Fruit fly (Drosophila melanogaster) whole organism, prepupa: ENCODE measurements around the gene CG12256.
A peak's percentile ranks its signal among the peaks of the same experiment; 100 is the strongest.

Source experiments
- CG11294 ChIP-seq: fragments of 200-800 bp; sonication (Bioruptor generic); IDR thresholded peaks from 2 replicates; pipeline ENCODE4 v1.3.6; 2022; ENCODE audit warnings: missing biosample characterization, missing genetic modification characterization
- CG11762 ChIP-seq: fragments of 200-800 bp; sonication (Bioruptor generic); optimal IDR thresholded peaks from 3 replicates; lab custom pipeline; 2016; ENCODE audit warnings: missing biosample characterization, missing genetic modification characterization; ENCODE audit not compliant: insufficient read depth
- CG16779 ChIP-seq: fragments of 200-800 bp; sonication (Bioruptor generic); optimal IDR thresholded peaks from 3 replicates; lab custom pipeline; 2017; ENCODE audit warnings: missing biosample characterization, mild to moderate bottlenecking, missing genetic modification characterization
- CG31627 ChIP-seq: fragments of 200-800 bp; sonication (Bioruptor generic); optimal IDR thresholded peaks from 3 replicates; lab custom pipeline; 2016; ENCODE audit warnings: missing biosample characterization, missing genetic modification characterization
- CG32006 ChIP-seq: fragments of 200-800 bp; sonication (Bioruptor generic); optimal IDR thresholded peaks from 3 replicates; lab custom pipeline; 2017; ENCODE audit warnings: missing biosample characterization, mild to moderate bottlenecking, missing genetic modification characterization
- CG34406 ChIP-seq: fragments of 200-800 bp; sonication (Bioruptor generic); optimal IDR thresholded peaks from 3 replicates; lab custom pipeline; 2016; ENCODE audit warnings: missing biosample characterization, missing genetic modification characterization
- CG6163 ChIP-seq: fragments of 200-800 bp; sonication (Bioruptor generic); IDR thresholded peaks from 3 replicates; pipeline ENCODE4 v1.3.6; 2022; ENCODE audit warnings: missing biosample characterization, missing genetic modification characterization
- CG6276 ChIP-seq: fragments of 200-800 bp; sonication (Bioruptor generic); optimal IDR thresholded peaks from 2 replicates; lab custom pipeline; 2017; ENCODE audit warnings: missing biosample characterization, mild to moderate bottlenecking, missing genetic modification characterization
- CG6792 ChIP-seq: fragments of 200-800 bp; sonication (Bioruptor generic); optimal IDR thresholded peaks from 3 replicates; lab custom pipeline; 2016; ENCODE audit warnings: missing biosample characterization, missing genetic modification characterization
- CG6808 ChIP-seq: fragments of 200-800 bp; sonication (Bioruptor generic); optimal IDR thresholded peaks from 3 replicates; lab custom pipeline; 2017; ENCODE audit warnings: missing biosample characterization, missing genetic modification characterization, mild to moderate bottlenecking, moderate library complexity, missing genetic modification reagents
- Ets21C ChIP-seq: fragments of 200-800 bp; sonication (Bioruptor generic); optimal IDR thresholded peaks from 3 replicates; lab custom pipeline; 2016; ENCODE audit warnings: missing biosample characterization, missing genetic modification characterization
- Hr4 ChIP-seq: fragments of 200-800 bp; sonication (Bioruptor generic); optimal IDR thresholded peaks from 3 replicates; lab custom pipeline; 2016; ENCODE audit warnings: missing biosample characterization, missing genetic modification characterization
- Lpt ChIP-seq: fragments of 200-800 bp; sonication (Bioruptor generic); optimal IDR thresholded peaks from 3 replicates; lab custom pipeline; 2016; ENCODE audit warnings: missing biosample characterization, missing genetic modification characterization
- Met ChIP-seq: fragments of 200-800 bp; sonication (Bioruptor generic); optimal IDR thresholded peaks from 3 replicates; lab custom pipeline; 2016; ENCODE audit warnings: missing biosample characterization, missing genetic modification characterization
- Sox15 ChIP-seq: fragments of 200-800 bp; sonication (Bioruptor generic); optimal IDR thresholded peaks from 3 replicates; lab custom pipeline; 2016; ENCODE audit warnings: missing biosample characterization, missing genetic modification characterization
- dac ChIP-seq: fragments of 200-800 bp; sonication (Bioruptor generic); optimal IDR thresholded peaks from 2 replicates; lab custom pipeline; 2017; ENCODE audit warnings: missing biosample characterization, mild to moderate bottlenecking, missing genetic modification characterization
- fd85E ChIP-seq: fragments of 200-800 bp; sonication (Bioruptor generic); optimal IDR thresholded peaks from 3 replicates; lab custom pipeline; 2016; ENCODE audit warnings: missing biosample characterization, missing genetic modification characterization
- fkh ChIP-seq: fragments of 200-800 bp; sonication (Bioruptor generic); optimal IDR thresholded peaks from 3 replicates; lab custom pipeline; 2017; ENCODE audit warnings: missing biosample characterization, mild to moderate bottlenecking, missing genetic modification characterization, moderate library complexity
- net ChIP-seq: fragments of 200-800 bp; sonication (Bioruptor generic); optimal IDR thresholded peaks from 3 replicates; lab custom pipeline; 2016; ENCODE audit warnings: missing biosample characterization, missing genetic modification characterization
- spab ChIP-seq: fragments of 200-800 bp; sonication (Bioruptor generic); optimal IDR thresholded peaks from 2 replicates; lab custom pipeline; 2017; ENCODE audit warnings: missing biosample characterization, mild to moderate bottlenecking, missing genetic modification characterization, missing genetic modification reagents
- svp ChIP-seq: fragments of 200-800 bp; sonication (Bioruptor generic); peaks from one replicate; lab custom pipeline; 2016; ENCODE audit warnings: missing biosample characterization, missing genetic modification characterization

Gene CG12256

DNA sequence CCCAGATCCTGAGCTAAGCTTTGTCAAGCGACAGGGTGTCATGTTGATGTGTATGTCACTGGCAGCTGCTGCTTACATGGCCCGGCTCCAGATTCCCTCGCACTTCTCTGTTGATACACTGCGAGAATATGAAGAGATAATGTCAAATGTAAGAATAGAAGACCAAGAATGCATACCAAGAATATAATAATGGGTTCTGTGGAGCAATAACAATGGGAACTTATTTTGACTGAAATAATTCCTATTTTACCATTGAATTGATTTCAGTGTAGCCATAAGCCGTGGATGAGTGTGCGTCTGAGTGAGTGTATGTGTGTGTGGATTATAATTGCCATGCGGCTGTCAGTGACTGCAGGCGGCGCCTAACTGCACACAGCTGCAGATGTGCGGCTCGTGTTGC lies 30.0 kb downstream of the CG12256 start (continued):
- TF ChIP-seq dac (no peak), spab (peak; percentile 12), CG6792 (no peak), fkh (GFP tag; lab: Kevin White, UChicago) (no peak), CG31627 (GFP tag; lab: Kevin White, UChicago) (no peak), Hr4 (GFP tag; lab: Kevin White, UChicago) (peak; percentile 17), CG11294 (GFP tag; lab: Robert Waterston, UW) (no peak), Sox15 (GFP tag; lab: Kevin White, UChicago) (no peak), fd85E (GFP tag; lab: Kevin White, UChicago) (no peak), Met (GFP tag; lab: Kevin White, UChicago) (peak; percentile 23), CG11762 (GFP tag; lab: Kevin White, UChicago) (no peak), net (GFP tag; lab: Kevin White, UChicago) (no peak), Lpt (GFP tag; lab: Kevin White, UChicago) (no peak), Ets21C (GFP tag; lab: Kevin White, UChicago) (no peak), svp (no peak)

DNA sequence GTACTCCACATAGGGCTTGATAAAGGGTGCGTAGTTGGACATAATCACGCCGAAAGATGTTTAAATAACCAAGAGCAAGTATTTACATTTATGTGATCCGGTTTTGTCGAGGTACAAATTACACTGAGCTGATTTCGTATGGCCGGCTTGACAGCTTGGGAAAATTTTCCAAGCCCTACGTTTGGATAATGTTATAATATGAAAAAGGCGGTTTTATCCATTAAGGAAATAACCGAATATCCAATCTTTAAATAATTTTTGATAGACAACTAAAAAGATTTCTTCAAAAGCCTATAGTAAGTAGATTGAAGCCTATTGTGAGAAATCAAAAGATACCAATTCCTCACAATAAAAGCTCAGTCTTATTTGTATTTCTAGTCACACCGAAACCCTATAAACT lies 31.2 kb downstream of the CG12256 start, which contains the start of the genes eIF3d2 and CG43450:
Gene eIF3d2, minus strand, starts transcription at position 101 of the 400 bp plus-strand sequence.
Gene CG43450, plus strand, starts transcription at position 384 of the 400 bp plus-strand sequence.
- TF ChIP-seq Lpt (GFP tag; lab: Kevin White, UChicago) (no peak), CG11294 (GFP tag; lab: Robert Waterston, UW) (no peak), CG6276 (GFP tag; lab: Kevin White, UChicago) (no peak), Hr4 (GFP tag; lab: Kevin White, UChicago) (no peak)

DNA sequence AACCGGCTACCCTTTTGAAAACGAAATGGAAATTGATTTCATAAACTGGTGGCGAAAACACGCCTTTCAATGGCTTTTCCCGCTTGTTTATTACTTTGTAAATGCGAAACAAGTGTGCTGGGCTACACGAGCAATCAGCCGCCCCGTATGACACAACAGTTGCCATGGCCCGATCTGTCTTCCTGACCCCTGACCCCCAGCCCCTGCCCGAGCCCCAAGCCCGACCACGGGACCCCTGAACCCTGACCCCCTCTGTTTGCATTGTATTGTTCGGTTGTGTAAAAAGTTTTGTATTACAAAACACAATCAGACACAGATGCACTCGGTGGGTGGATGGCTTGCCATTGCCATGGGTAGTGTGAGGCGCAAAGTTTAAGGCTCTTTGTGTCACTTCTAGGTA lies 40.5 kb downstream of the CG12256 start:
- no peak for TF ChIP-seq CG6163
- TF ChIP-seq CG32006: no peak
- TF ChIP-seq Met (GFP tag; lab: Kevin White, UChicago): no peak
- TF ChIP-seq CG34406 (GFP tag; lab: Kevin White, UChicago): no peak
- no peak for TF ChIP-seq CG16779 (tag; lab: Kevin White, UChicago)
- no peak for TF ChIP-seq CG6808
